Fruit fly (Drosophila melanogaster): ENCODE results near the gene CG2004.

DNA sequence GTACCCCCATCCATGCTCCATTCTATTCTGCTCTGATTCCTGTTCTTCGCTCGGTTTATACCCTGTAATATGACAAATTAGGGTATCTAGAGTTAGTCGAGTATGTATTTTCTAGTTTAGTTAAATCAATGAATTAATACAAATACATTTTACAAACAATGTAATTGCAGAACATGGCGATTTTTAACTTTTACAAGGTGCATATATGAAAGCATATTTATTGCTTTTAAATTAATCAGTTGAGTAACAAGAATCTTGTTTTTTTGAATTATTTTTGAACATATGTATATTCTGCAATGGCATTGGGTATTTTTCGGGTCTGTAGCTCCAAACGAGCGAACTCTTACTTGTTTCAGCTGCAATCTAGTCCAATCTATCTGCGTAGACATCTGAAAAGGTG, 32.9 kb upstream of the CG2004 start:
- no peak for TF ChIP-seq lz (GFP tag; optimal IDR thresholded peaks at IDR 0.05)
- no peak for TF ChIP-seq Hr38 (GFP tag; optimal IDR thresholded peaks at IDR 0.05)

Measured in whole organism, prepupa.